Worm (Caenorhabditis elegans): ENCODE measurements around the gene B0244.17.

Gene B0244.17

DNA sequence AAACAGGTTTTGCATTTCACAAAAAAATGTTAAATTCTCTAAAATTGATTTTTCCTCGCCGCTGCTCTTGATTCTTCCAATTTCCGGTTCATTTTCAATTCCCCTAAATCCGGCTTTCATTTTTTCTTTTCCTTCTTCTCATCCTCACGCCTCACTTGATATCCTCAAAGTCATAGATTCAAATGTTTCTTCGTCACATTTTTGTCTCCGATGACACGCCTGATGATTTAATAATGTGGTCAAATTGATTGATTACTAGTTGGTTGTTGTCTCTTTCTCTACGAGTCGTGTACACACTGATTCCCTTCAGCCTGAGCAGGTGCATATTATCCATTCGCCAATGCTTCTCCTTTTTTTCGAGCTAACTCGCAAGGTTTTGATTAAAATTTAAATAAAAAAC lies 11.5 kb upstream of the B0244.17 start:
- no peak for TF ChIP-seq nhr-12 (tag; optimal IDR thresholded peaks at IDR 0.05)
- TF ChIP-seq blmp-1 (tag; optimal IDR thresholded peaks at IDR 0.05), result peak; percentile 21

DNA sequence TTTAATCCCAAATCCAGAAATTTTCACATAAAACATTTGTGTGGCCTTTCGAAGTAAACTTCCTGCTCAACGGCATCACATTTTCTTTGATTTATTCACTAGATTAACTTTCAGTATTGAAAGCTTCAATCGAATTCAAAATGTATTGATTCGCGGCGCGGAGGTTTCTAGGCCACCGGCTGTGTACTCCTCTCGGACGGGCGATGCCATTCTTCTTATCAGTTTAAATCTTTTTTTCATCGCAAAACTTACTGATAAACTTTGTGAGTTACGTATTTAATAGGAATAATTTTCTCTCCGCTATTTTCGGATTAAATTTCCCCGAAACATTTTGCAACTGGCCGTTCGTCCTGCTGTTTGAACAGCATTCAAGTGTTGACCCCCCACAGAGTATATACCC lies 11.1 kb upstream of the B0244.17 start:
- peak; percentile 45 for TF ChIP-seq C16A3.4 (tag; optimal IDR thresholded peaks at IDR 0.05)
- peak; percentile 98 for TF ChIP-seq rnt-1 (tag; optimal IDR thresholded peaks at IDR 0.05)
- no peak for TF ChIP-seq sptf-1 (tag; optimal IDR thresholded peaks at IDR 0.05)
- peak; percentile 91 for TF ChIP-seq nhr-71 (tag; optimal IDR thresholded peaks at IDR 0.05)
- TF ChIP-seq alr-1 (tag; optimal IDR thresholded peaks at IDR 0.05; ENCODE audit: borderline replicate concordance), result no peak
- TF ChIP-seq unc-62 (GFP tag; optimal IDR thresholded peaks at IDR 0.05), result no peak
- TF ChIP-seq aly-2 (tag; optimal IDR thresholded peaks at IDR 0.05), result no peak
- peak; percentile 93 for TF ChIP-seq fkh-4 (tag; optimal IDR thresholded peaks at IDR 0.05; ENCODE audit: borderline replicate concordance)
- peak; percentile 77 for TF ChIP-seq lin-14 (GFP tag; optimal IDR thresholded peaks at IDR 0.05)
- TF ChIP-seq zag-1 (tag; optimal IDR thresholded peaks at IDR 0.05), result no peak
- TF ChIP-seq unc-130 (tag; optimal IDR thresholded peaks at IDR 0.05), result peak; percentile 71
- no peak for TF ChIP-seq F16B12.6 (tag; optimal IDR thresholded peaks at IDR 0.05)
- no peak for TF ChIP-seq mef-2 (tag; optimal IDR thresholded peaks at IDR 0.05)
- peak; percentile 85 for TF ChIP-seq nhr-20 (tag; optimal IDR thresholded peaks at IDR 0.05)
- TF ChIP-seq snu-23 (GFP tag; optimal IDR thresholded peaks at IDR 0.05), result peak; percentile 83
- peak in 3 of 6 experiments; percentile 5 to 68 (median 33) for TF ChIP-seq elt-3 (tag; optimal IDR thresholded peaks at IDR 0.05)
- TF ChIP-seq aha-1 (tag; optimal IDR thresholded peaks at IDR 0.05), result no peak
- TF ChIP-seq grh-1 (GFP tag; IDR thresholded peaks at IDR 0.05), result peak; percentile 65
- TF ChIP-seq ceh-88 (GFP tag; IDR thresholded peaks at IDR 0.05), result no peak
- no peak for TF ChIP-seq nhr-84 (tag; optimal IDR thresholded peaks at IDR 0.05)
- TF ChIP-seq elt-2 (tag; optimal IDR thresholded peaks at IDR 0.05), result peak; percentile 96
- TF ChIP-seq efl-1 (optimal IDR thresholded peaks at IDR 0.05), result peak; percentile 91 to 93
- peak; percentile 90 to 99 for TF ChIP-seq efl-1 (GFP tag; optimal IDR thresholded peaks at IDR 0.05 in 1 of 2)
- peak; percentile 22 for TF ChIP-seq nhr-77 (tag; optimal IDR thresholded peaks at IDR 0.05)
- peak; percentile 69 for TF ChIP-seq pag-3 (tag; optimal IDR thresholded peaks at IDR 0.05; ENCODE audit: borderline replicate concordance, insufficient read depth)
- no peak for TF ChIP-seq nhr-28 (tag; optimal IDR thresholded peaks at IDR 0.05)
- no peak for TF ChIP-seq hpl-2 (GFP tag; optimal IDR thresholded peaks at IDR 0.05)
- TF ChIP-seq ces-1 (GFP tag; optimal IDR thresholded peaks at IDR 0.05), result no peak
- peak; percentile 4 for TF ChIP-seq lin-15B (tag; optimal IDR thresholded peaks at IDR 0.05)
- no peak for TF ChIP-seq mep-1 (tag; optimal IDR thresholded peaks at IDR 0.05)
- TF ChIP-seq sup-37 (GFP tag; optimal IDR thresholded peaks at IDR 0.05), result peak; percentile 52
- TF ChIP-seq nhr-19 (GFP tag; conservative IDR thresholded peaks at IDR 0.05), result peak; percentile 85
- peak in 1 of 2 experiments; percentile 88 for TF ChIP-seq ztf-11 (tag; optimal IDR thresholded peaks at IDR 0.05)
- TF ChIP-seq ceh-8 (GFP tag; optimal IDR thresholded peaks at IDR 0.05), result peak; percentile 13
- no peak for TF ChIP-seq snpc-4 (tag; optimal IDR thresholded peaks at IDR 0.05)
- TF ChIP-seq ets-5 (GFP tag; IDR thresholded peaks at IDR 0.05), result no peak
- TF ChIP-seq swsn-7 (tag; optimal IDR thresholded peaks at IDR 0.05), result peak; percentile 78
- TF ChIP-seq C04F5.9 (tag; optimal IDR thresholded peaks at IDR 0.05), result peak; percentile 79
- no peak for TF ChIP-seq blmp-1 (tag; optimal IDR thresholded peaks at IDR 0.05)
- peak; percentile 89 for TF ChIP-seq nhr-85 (tag)
- TF ChIP-seq Y116A8C.19 (tag; optimal IDR thresholded peaks at IDR 0.05; ENCODE audit: borderline replicate concordance), result peak; percentile 68
- TF ChIP-seq unc-98 (GFP tag; IDR thresholded peaks at IDR 0.05), result no peak; the same call in 1 of the 2 replicates
- no peak for TF ChIP-seq nhr-76 (tag; optimal IDR thresholded peaks at IDR 0.05)
- TF ChIP-seq irx-1 (tag; optimal IDR thresholded peaks at IDR 0.05), result peak; percentile 92
- peak; percentile 80 for TF ChIP-seq egl-13 (tag; optimal IDR thresholded peaks at IDR 0.05)
- peak; percentile 34 for TF ChIP-seq lin-39 (tag; optimal IDR thresholded peaks at IDR 0.05)
- no peak for TF ChIP-seq vab-15 (tag; optimal IDR thresholded peaks at IDR 0.05)
- no peak for TF ChIP-seq C34B4.2 (tag; optimal IDR thresholded peaks at IDR 0.05)
- TF ChIP-seq unc-30 (tag; optimal IDR thresholded peaks at IDR 0.05), result no peak
- TF ChIP-seq unc-86 (tag; optimal IDR thresholded peaks at IDR 0.05), result peak; percentile 55
- TF ChIP-seq nhr-12 (tag; optimal IDR thresholded peaks at IDR 0.05), result no peak
- peak; percentile 93 for TF ChIP-seq sox-4 (tag; optimal IDR thresholded peaks at IDR 0.05)
